Worm (Caenorhabditis elegans): ENCODE data around the gene gei-1.
"Not testable (repeated sequence)": the region's sequence is repeated elsewhere in the genome, so short reads cannot be mapped to it uniquely, and the experiment has no call there.

The gei-1 gene

ce11 chrIII:3311607-3312006 is 33.1 kb upstream of the gei-1 start:
- TF ChIP-seq ama-1 (optimal IDR thresholded peaks at IDR 0.05), result no peak
- TF ChIP-seq flt-1 (GFP tag; IDR thresholded peaks at IDR 0.05), result no peak
- no peak for TF ChIP-seq tbx-11 (GFP tag; IDR thresholded peaks at IDR 0.05)
- no peak for TF ChIP-seq ceh-13 (GFP tag; optimal IDR thresholded peaks at IDR 0.05)
- TF ChIP-seq F13C5.2 (tag; optimal IDR thresholded peaks at IDR 0.05), result no peak
- TF ChIP-seq tra-4 (tag; optimal IDR thresholded peaks at IDR 0.05), result no peak
- TF ChIP-seq sea-1 (GFP tag; conservative IDR thresholded peaks at IDR 0.05), result no peak
- no peak for TF ChIP-seq pes-1 (GFP tag; IDR thresholded peaks at IDR 0.05)
- TF ChIP-seq ceh-36 (tag; optimal IDR thresholded peaks at IDR 0.05), result no peak
- no peak for TF ChIP-seq hnd-1 (tag; optimal IDR thresholded peaks at IDR 0.05)
- no peak for TF ChIP-seq B0310.2 (tag; optimal IDR thresholded peaks at IDR 0.05)
- TF ChIP-seq scrt-1 (GFP tag; IDR thresholded peaks at IDR 0.05), result no peak
- no peak for TF ChIP-seq tbx-37 (GFP tag; conservative IDR thresholded peaks at IDR 0.05)
- no peak for TF ChIP-seq hmg-4 (GFP tag; optimal IDR thresholded peaks at IDR 0.05)

DNA sequence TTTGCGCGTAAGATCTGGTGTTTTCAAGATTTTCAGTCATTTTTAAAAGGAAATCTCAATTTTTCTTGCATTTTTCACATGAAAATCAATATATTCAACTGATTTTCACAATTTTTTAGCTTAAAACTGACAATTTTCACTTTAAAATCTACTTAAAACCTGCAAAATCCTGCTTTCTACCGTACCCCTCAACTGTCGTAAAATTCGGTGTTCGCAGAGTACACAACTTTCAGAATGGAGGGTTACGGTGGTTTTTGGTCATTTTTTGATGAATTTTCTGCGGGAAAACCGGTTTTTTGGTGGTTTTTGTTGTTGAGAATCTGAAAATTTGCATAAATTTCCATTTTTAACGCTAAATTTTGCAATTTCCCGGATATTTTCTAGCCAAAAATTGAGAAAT is 32.6 kb upstream of the gei-1 start:
- no peak for TF ChIP-seq sea-1 (GFP tag; conservative IDR thresholded peaks at IDR 0.05)

DNA sequence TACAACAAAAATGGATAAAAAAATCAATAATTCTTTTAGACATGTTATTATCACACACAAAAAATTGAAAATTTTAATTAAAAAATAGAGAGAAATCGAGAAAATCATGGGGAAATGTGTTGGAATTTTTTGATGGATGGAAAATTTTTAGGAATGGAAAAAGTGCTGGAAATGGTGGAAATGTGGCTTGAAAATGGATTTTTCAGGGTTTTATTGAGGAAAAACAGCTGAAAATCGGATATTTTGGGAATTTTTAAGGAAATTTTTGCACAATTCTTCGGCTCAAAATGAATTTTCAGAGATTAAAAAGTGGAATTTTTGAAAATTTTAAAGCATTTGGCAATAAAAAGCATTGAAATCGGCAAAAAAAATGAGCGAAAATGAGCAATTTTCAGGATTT is 26.8 kb upstream of the gei-1 start:
- no peak for TF ChIP-seq B0310.2 (tag; optimal IDR thresholded peaks at IDR 0.05)
- no peak for TF ChIP-seq ets-7 (tag; optimal IDR thresholded peaks at IDR 0.05)
- TF ChIP-seq hmbx-1 (tag; optimal IDR thresholded peaks at IDR 0.05), result no peak
- no peak for TF ChIP-seq flt-1 (GFP tag; IDR thresholded peaks at IDR 0.05)
- TF ChIP-seq F13C5.2 (tag; optimal IDR thresholded peaks at IDR 0.05), result no peak
- TF ChIP-seq hnd-1 (tag; optimal IDR thresholded peaks at IDR 0.05), result no peak

DNA sequence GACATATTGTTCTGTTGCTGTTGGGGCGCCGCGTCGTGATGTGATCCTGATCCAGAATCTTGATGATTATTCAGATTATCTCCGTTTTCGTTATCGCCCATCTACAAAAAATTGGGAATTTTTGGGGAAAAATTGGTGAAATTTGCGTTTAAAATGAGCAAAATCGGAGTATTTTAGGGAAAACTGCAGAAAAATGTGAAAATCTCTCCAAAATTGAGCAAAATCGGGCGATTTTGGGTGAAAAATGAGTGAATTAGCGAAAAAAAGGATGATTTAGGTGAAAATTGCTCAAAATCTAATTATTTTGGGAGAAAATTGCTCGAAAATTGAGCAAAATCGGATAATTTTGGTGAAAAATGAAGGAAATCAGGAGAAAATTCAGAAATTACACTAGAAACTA is 23.5 kb upstream of the gei-1 start, which contains the start of gene Y53G8AR.9:
Y53G8AR.9 (minus strand) TSS at position 101 of the 400 bp plus-strand sequence.
- TF ChIP-seq flt-1 (GFP tag; IDR thresholded peaks at IDR 0.05) (no peak), tbx-11 (GFP tag; IDR thresholded peaks at IDR 0.05) (no peak), tbx-37 (GFP tag; conservative IDR thresholded peaks at IDR 0.05) (no peak), hnd-1 (tag; optimal IDR thresholded peaks at IDR 0.05) (no peak), hmg-4 (GFP tag; optimal IDR thresholded peaks at IDR 0.05) (no peak), ama-1 (optimal IDR thresholded peaks at IDR 0.05) (no peak), tra-4 (tag; optimal IDR thresholded peaks at IDR 0.05) (no peak), ceh-13 (GFP tag; optimal IDR thresholded peaks at IDR 0.05) (no peak), B0310.2 (tag; optimal IDR thresholded peaks at IDR 0.05) (no peak), sea-1 (GFP tag; conservative IDR thresholded peaks at IDR 0.05) (no peak)

DNA sequence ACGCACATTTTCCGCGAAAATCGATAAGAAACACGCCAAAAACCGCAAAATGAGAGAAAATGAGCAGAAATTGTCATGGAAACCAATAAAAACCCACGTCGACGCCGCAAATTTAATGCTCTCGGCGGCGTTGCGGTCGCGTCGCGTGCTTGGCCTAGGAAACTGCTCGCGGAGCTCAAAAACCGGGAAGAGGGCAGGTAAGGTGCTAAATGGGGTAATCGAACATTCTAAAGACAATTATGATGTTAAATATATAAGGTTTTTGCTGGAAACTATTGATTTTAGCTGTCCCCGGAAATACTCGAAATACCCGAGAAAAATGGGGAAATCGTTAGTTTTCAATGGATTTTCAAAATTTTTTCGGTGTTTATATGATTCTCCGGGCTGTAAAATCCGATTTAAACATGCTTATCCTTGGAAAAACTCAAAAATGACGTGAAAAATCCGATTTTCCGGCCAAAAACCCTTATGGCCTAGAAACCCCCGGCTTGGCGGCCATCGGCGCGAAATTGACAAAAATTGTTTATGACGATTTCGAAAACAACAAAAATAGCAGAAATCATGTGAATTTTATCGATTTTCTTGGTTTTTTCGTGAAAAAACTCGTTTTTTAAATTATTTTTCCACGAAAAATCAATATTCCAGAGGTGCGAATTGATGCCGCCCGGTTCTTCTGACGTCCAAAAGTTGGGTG is 22.2 kb upstream of the gei-1 start, which contains the start of gene phf-15:
phf-15 (plus strand) TSS at position 537 of the 694 bp plus-strand sequence.
- no peak for TF ChIP-seq tbx-11 (GFP tag; IDR thresholded peaks at IDR 0.05)
- TF ChIP-seq scrt-1 (GFP tag; IDR thresholded peaks at IDR 0.05), result no peak
- TF ChIP-seq flt-1 (GFP tag; IDR thresholded peaks at IDR 0.05), result no peak
- no peak for TF ChIP-seq ets-7 (tag; optimal IDR thresholded peaks at IDR 0.05)
- TF ChIP-seq tbx-37 (GFP tag; conservative IDR thresholded peaks at IDR 0.05), result no peak

- no peak for TF ChIP-seq F13C5.2 (tag; optimal IDR thresholded peaks at IDR 0.05)
- TF ChIP-seq tra-4 (tag; optimal IDR thresholded peaks at IDR 0.05), result no peak
- no peak for TF ChIP-seq sea-1 (GFP tag; conservative IDR thresholded peaks at IDR 0.05)
- TF ChIP-seq ceh-36 (tag; optimal IDR thresholded peaks at IDR 0.05), result no peak
These were observed 20.8 kb upstream of the gei-1 start for ce11 chrIII:3323906-3324305.

ce11 chrIII:3329467-3329866 is 15.2 kb upstream of the gei-1 start:
- TF ChIP-seq aly-1 (tag; optimal IDR thresholded peaks at IDR 0.05) (no peak), ceh-36 (tag; optimal IDR thresholded peaks at IDR 0.05) (no peak), tbx-11 (GFP tag; IDR thresholded peaks at IDR 0.05) (no peak), tra-4 (tag; optimal IDR thresholded peaks at IDR 0.05) (no peak), hnd-1 (tag; optimal IDR thresholded peaks at IDR 0.05) (no peak), hmbx-1 (tag; optimal IDR thresholded peaks at IDR 0.05) (no peak), ama-1 (optimal IDR thresholded peaks at IDR 0.05) (no peak), ets-7 (tag; optimal IDR thresholded peaks at IDR 0.05) (no peak), sea-1 (GFP tag; conservative IDR thresholded peaks at IDR 0.05) (no peak), ceh-13 (GFP tag; optimal IDR thresholded peaks at IDR 0.05) (no peak), scrt-1 (GFP tag; IDR thresholded peaks at IDR 0.05) (no peak), hmg-4 (GFP tag; optimal IDR thresholded peaks at IDR 0.05) (no peak), flt-1 (GFP tag; IDR thresholded peaks at IDR 0.05) (no peak)

DNA sequence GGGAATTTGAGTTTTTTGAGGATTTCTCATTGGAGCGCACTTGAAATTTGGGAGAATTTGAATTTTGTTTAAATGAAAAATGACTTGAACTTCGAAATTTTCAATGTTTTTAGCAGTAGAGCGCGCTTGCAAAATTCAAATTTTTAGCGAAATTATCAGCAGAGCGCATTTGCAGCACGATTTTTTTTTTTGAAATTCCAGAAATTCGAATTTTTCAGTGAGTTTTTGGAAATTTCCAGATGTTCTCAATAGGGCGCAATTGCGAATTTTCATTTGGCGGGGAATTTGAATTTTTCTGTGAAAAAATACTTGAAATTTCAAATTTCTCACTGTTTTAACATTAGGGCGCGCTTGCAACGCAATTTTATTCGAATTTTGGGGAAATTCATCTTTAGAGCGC is 12.9 kb upstream of the gei-1 start:
- TF ChIP-seq ceh-36 (tag; optimal IDR thresholded peaks at IDR 0.05) (no peak), ceh-13 (GFP tag; optimal IDR thresholded peaks at IDR 0.05) (no peak), tra-4 (tag; optimal IDR thresholded peaks at IDR 0.05) (no peak), scrt-1 (GFP tag; IDR thresholded peaks at IDR 0.05) (no peak), ets-7 (tag; optimal IDR thresholded peaks at IDR 0.05) (no peak), hnd-1 (tag; optimal IDR thresholded peaks at IDR 0.05) (no peak), ama-1 (optimal IDR thresholded peaks at IDR 0.05) (no peak), pes-1 (GFP tag; IDR thresholded peaks at IDR 0.05) (no peak)

- not testable (repeated sequence) for TF ChIP-seq B0310.2, F13C5.2, hnd-1 (tag; optimal IDR thresholded peaks at IDR 0.05)
These were observed 11.9 kb upstream of the gei-1 start, which contains the start of gene Y53G8AR.1 for ce11 chrIII:3332736-3333135. Y53G8AR.1 (plus strand) TSS chrIII:3333036.
